Worm (Caenorhabditis elegans) whole organism, L1 larva: ENCODE results near the gene T07E3.4.

Source experiments
- C04F5.9 ChIP-seq: sonication (generic microtip); optimal IDR thresholded peaks from 2 replicates; lab custom pipeline; 2016; ENCODE audit warnings: missing genetic modification characterization, missing compliant biosample characterization
- C16A3.4 ChIP-seq: fragments of 150-350 bp; optimal IDR thresholded peaks from 2 replicates; lab custom pipeline; 2014; ENCODE audit warnings: missing biosample characterization, missing genetic modification characterization
- C34B4.2 ChIP-seq: sonication (generic microtip); optimal IDR thresholded peaks from 2 replicates; lab custom pipeline; 2017; ENCODE audit warnings: mild to moderate bottlenecking, missing genetic modification characterization, missing compliant biosample characterization
- aha-1 ChIP-seq: fragments of 150-350 bp; optimal IDR thresholded peaks from 2 replicates; lab custom pipeline; 2014; ENCODE audit warnings: missing biosample characterization, missing genetic modification characterization
- ama-1 ChIP-seq: fragments of 150-350 bp; optimal IDR thresholded peaks from 2 replicates; lab custom pipeline; 2014
- blmp-1 ChIP-seq: fragments of 150-350 bp; optimal IDR thresholded peaks from 2 replicates; lab custom pipeline; 2014; ENCODE audit warnings: missing biosample characterization, missing genetic modification characterization
- ceh-8 ChIP-seq: fragments of 200-800 bp; sonication (Bioruptor generic); optimal IDR thresholded peaks from 2 replicates; lab custom pipeline; 2018; ENCODE audit warnings: mild to moderate bottlenecking, missing genetic modification characterization, moderate library complexity, missing compliant biosample characterization
- ceh-82 ChIP-seq, 3 experiments: fragments of 150-350 bp in 1 of 3; sonication (generic microtip) in 2 of 3; optimal IDR thresholded peaks; 2 replicates each; lab custom pipeline; 2014 to 2017; ENCODE audit warnings: missing biosample characterization in 3 of 3, missing genetic modification characterization in 3 of 3
- ceh-88 ChIP-seq: fragments of 200-800 bp; sonication (Bioruptor generic); IDR thresholded peaks from 2 replicates; pipeline ENCODE4 v1.3.6; 2022; ENCODE audit warnings: missing genetic modification characterization, missing compliant biosample characterization
- ceh-90 ChIP-seq: sonication (generic microtip); optimal IDR thresholded peaks from 2 replicates; lab custom pipeline; 2016; ENCODE audit warnings: missing genetic modification characterization, missing compliant biosample characterization
- dpl-1 ChIP-seq, 3 experiments: fragments of 150-350 bp in 2 of 3; sonication (generic microtip) in 1 of 3; optimal IDR thresholded peaks; 2 replicates each; lab custom pipeline; 2014 to 2017; ENCODE audit warnings: missing biosample characterization in 3 of 3, missing genetic modification characterization in 3 of 3, missing genetic modification reagents in 3 of 3
- egl-13 ChIP-seq: sonication (generic microtip); optimal IDR thresholded peaks from 2 replicates; lab custom pipeline; 2016; ENCODE audit warnings: missing genotype, missing genetic modification reagents, missing genetic modification characterization, missing compliant biosample characterization
- egl-27 ChIP-seq, 2 experiments: fragments of 150-350 bp in 1 of 2; sonication (generic microtip); optimal IDR thresholded peaks; 3 replicates each; lab custom pipeline; 2017 to 2018; ENCODE audit warnings: missing biosample characterization in 2 of 2, missing genetic modification characterization in 2 of 2, missing genetic modification reagents in 2 of 2
- elt-2 ChIP-seq: sonication (generic microtip); optimal IDR thresholded peaks from 2 replicates; lab custom pipeline; 2016; ENCODE audit warnings: missing genetic modification characterization, mild to moderate bottlenecking, inconsistent platforms, missing compliant biosample characterization, missing genetic modification reagents
- elt-3 ChIP-seq, 6 experiments: fragments of 150-350 bp in 1 of 6; sonication (generic microtip); optimal IDR thresholded peaks; 2 replicates each; lab custom pipeline; 2017 to 2018; ENCODE audit warnings: missing biosample characterization in 6 of 6, missing genetic modification characterization in 6 of 6, inconsistent platforms in 1 of 6
- ets-5 ChIP-seq: fragments of 200-800 bp; sonication (Bioruptor generic); IDR thresholded peaks from 2 replicates; pipeline ENCODE4 v1.3.6; 2022; ENCODE audit warnings: missing genetic modification characterization, missing compliant biosample characterization
- fkh-10 ChIP-seq: sonication (generic microtip); optimal IDR thresholded peaks from 2 replicates; lab custom pipeline; 2017; ENCODE audit warnings: missing biosample characterization, missing genetic modification reagents, missing genetic modification characterization
- fkh-8 ChIP-seq: sonication (generic microtip); optimal IDR thresholded peaks from 2 replicates; lab custom pipeline; 2016; ENCODE audit warnings: mild to moderate bottlenecking, missing genetic modification characterization, missing compliant biosample characterization
- grh-1 ChIP-seq: fragments of 200-800 bp; sonication (Bioruptor generic); IDR thresholded peaks from 2 replicates; pipeline ENCODE4 v1.3.6; 2022; ENCODE audit warnings: missing genetic modification reagents, missing genetic modification characterization, missing compliant biosample characterization
- hlh-17 ChIP-seq: fragments of 200-800 bp; sonication (Bioruptor generic); optimal IDR thresholded peaks from 2 replicates; lab custom pipeline; 2018; ENCODE audit warnings: missing genetic modification characterization, mild to moderate bottlenecking, missing compliant biosample characterization, moderate library complexity, borderline replicate concordance
- hpl-2 ChIP-seq: fragments of 150-350 bp; optimal IDR thresholded peaks from 2 replicates; lab custom pipeline; 2014; ENCODE audit warnings: missing biosample characterization, missing genetic modification reagents, missing genetic modification characterization
- irx-1 ChIP-seq: sonication (generic microtip); optimal IDR thresholded peaks from 2 replicates; lab custom pipeline; 2016; ENCODE audit warnings: missing genetic modification characterization, missing compliant biosample characterization
- jun-1 ChIP-seq: fragments of 150-350 bp; optimal IDR thresholded peaks from 2 replicates; lab custom pipeline; 2014; ENCODE audit warnings: missing biosample characterization, missing genetic modification reagents, missing genetic modification characterization
- lin-35 ChIP-seq, 2 experiments: fragments of 150-350 bp; optimal IDR thresholded peaks; 2 replicates each; lab custom pipeline; 2014; ENCODE audit warnings: missing biosample characterization in 2 of 2, missing genetic modification characterization in 2 of 2, missing genetic modification reagents in 2 of 2
- mab-9 ChIP-seq: fragments of 200-800 bp; sonication (Bioruptor generic); IDR thresholded peaks from 2 replicates; pipeline ENCODE4 v1.3.6; 2022; ENCODE audit warnings: missing genetic modification reagents, missing genetic modification characterization, missing compliant biosample characterization
- nhr-12 ChIP-seq: sonication (generic microtip); optimal IDR thresholded peaks from 2 replicates; lab custom pipeline; 2017; ENCODE audit warnings: missing biosample characterization, missing genetic modification characterization
- nhr-20 ChIP-seq: sonication (generic microtip); optimal IDR thresholded peaks from 2 replicates; lab custom pipeline; 2016; ENCODE audit warnings: mild to moderate bottlenecking, missing genetic modification characterization, missing compliant biosample characterization
- nhr-237 ChIP-seq: fragments of 150-350 bp; optimal IDR thresholded peaks from 2 replicates; lab custom pipeline; 2014; ENCODE audit warnings: missing biosample characterization, missing genetic modification characterization
- nhr-71 ChIP-seq: sonication (generic microtip); optimal IDR thresholded peaks from 2 replicates; lab custom pipeline; 2016; ENCODE audit warnings: mild to moderate bottlenecking, missing genetic modification characterization, moderate library complexity, missing compliant biosample characterization
- nhr-84 ChIP-seq: sonication (generic microtip); optimal IDR thresholded peaks from 2 replicates; lab custom pipeline; 2017; ENCODE audit warnings: missing biosample characterization, missing genetic modification characterization
- pag-3 ChIP-seq: sonication (generic microtip); optimal IDR thresholded peaks from 2 replicates; lab custom pipeline; 2017; ENCODE audit warnings: missing genetic modification characterization, mild to moderate bottlenecking, missing compliant biosample characterization, antibody characterized with exemption, borderline replicate concordance; ENCODE audit not compliant: insufficient read depth
- skn-1 ChIP-seq: fragments of 150-350 bp; optimal IDR thresholded peaks from 2 replicates; lab custom pipeline; 2014; ENCODE audit warnings: missing biosample characterization, missing genetic modification characterization
- snpc-4 ChIP-seq: fragments of 150-350 bp; optimal IDR thresholded peaks from 2 replicates; lab custom pipeline; 2014; ENCODE audit warnings: missing biosample characterization, missing genetic modification characterization
- snu-23 ChIP-seq: sonication (generic microtip); optimal IDR thresholded peaks from 2 replicates; lab custom pipeline; 2016; ENCODE audit warnings: missing genetic modification characterization, missing compliant biosample characterization
- swsn-7 ChIP-seq: sonication (generic microtip); optimal IDR thresholded peaks from 2 replicates; lab custom pipeline; 2016; ENCODE audit warnings: missing genetic modification characterization, missing compliant biosample characterization
- tbx-2 ChIP-seq: sonication (generic microtip); optimal IDR thresholded peaks from 2 replicates; lab custom pipeline; 2016; ENCODE audit warnings: missing genetic modification characterization, missing compliant biosample characterization
- tlp-1 ChIP-seq: fragments of 150-350 bp; optimal IDR thresholded peaks from 2 replicates; lab custom pipeline; 2014; ENCODE audit warnings: missing biosample characterization, missing genetic modification characterization
- unc-62 ChIP-seq: fragments of 150-350 bp; optimal IDR thresholded peaks from 2 replicates; lab custom pipeline; 2014; ENCODE audit warnings: missing biosample characterization, missing genetic modification reagents, missing genetic modification characterization
- unc-98 ChIP-seq: fragments of 200-800 bp; sonication (Bioruptor generic); IDR thresholded peaks from 2 replicates; pipeline ENCODE4 v1.3.6; 2022; ENCODE audit warnings: missing genetic modification characterization, missing compliant biosample characterization
- vab-15 ChIP-seq: sonication (generic microtip); optimal IDR thresholded peaks from 2 replicates; lab custom pipeline; 2017; ENCODE audit warnings: missing genotype, mild to moderate bottlenecking, missing genetic modification characterization, missing compliant biosample characterization
- xbp-1 ChIP-seq: sonication (generic microtip); optimal IDR thresholded peaks from 2 replicates; lab custom pipeline; 2016; ENCODE audit warnings: missing genetic modification characterization, missing compliant biosample characterization
- zip-4 ChIP-seq: fragments of 200-800 bp; sonication (Bioruptor generic); optimal IDR thresholded peaks from 2 replicates; lab custom pipeline; 2018; ENCODE audit warnings: mild to moderate bottlenecking, missing genetic modification characterization, moderate library complexity, missing compliant biosample characterization

Gene T07E3.4

ce11 chrIII:6895166-6895565, 2.6 kb upstream of the T07E3.4 start (continued):
- TF ChIP-seq vab-15 (tag; lab: Kevin White, UChicago), result no peak
- TF ChIP-seq hlh-17 (GFP tag; lab: Kevin White, UChicago), result no peak
- peak in 2 of 3 experiments; percentile 10 to 11 for TF ChIP-seq ceh-82 (tag; optimal IDR thresholded peaks at IDR 0.05; lab: Kevin White, UChicago)
- TF ChIP-seq jun-1 (tag; lab: Kevin White, UChicago), result no peak
- TF ChIP-seq lin-35 (GFP tag; optimal IDR thresholded peaks at IDR 0.05; lab: Kevin White, UChicago), result peak; percentile 31 to 67
- no peak for TF ChIP-seq zip-4 (GFP tag; lab: Kevin White, UChicago)
- peak; percentile 28 for TF ChIP-seq hpl-2 (GFP tag; lab: Kevin White, UChicago)
- peak; percentile 29 for TF ChIP-seq skn-1 (tag; lab: Kevin White, UChicago)
- TF ChIP-seq C16A3.4 (tag; lab: Kevin White, UChicago), result no peak
- no peak for TF ChIP-seq fkh-8 (tag; lab: Kevin White, UChicago)
- no peak for TF ChIP-seq mab-9 (GFP tag; lab: Robert Waterston, UW)
- TF ChIP-seq xbp-1 (tag; lab: Kevin White, UChicago), result peak; percentile 14
- TF ChIP-seq C34B4.2, result no peak
- TF ChIP-seq irx-1, result no peak
- TF ChIP-seq egl-13 (tag; lab: Kevin White, UChicago), result no peak
- TF ChIP-seq C04F5.9 (tag; lab: Kevin White, UChicago), result no peak
- no peak for TF ChIP-seq ama-1 (lab: Kevin White, UChicago)
- no peak for TF ChIP-seq unc-62 (GFP tag; lab: Kevin White, UChicago)
- TF ChIP-seq fkh-10, result no peak
- no peak for TF ChIP-seq egl-27 (tag; optimal IDR thresholded peaks at IDR 0.05; lab: Kevin White, UChicago)
- TF ChIP-seq ets-5, result no peak
- TF ChIP-seq snu-23, result peak; percentile 86
- TF ChIP-seq pag-3 (tag; lab: Kevin White, UChicago), result no peak
- no peak for TF ChIP-seq aha-1 (tag; lab: Kevin White, UChicago)
- peak; percentile 93 for TF ChIP-seq nhr-71
- no peak for TF ChIP-seq nhr-237 (tag; lab: Kevin White, UChicago)
- TF ChIP-seq ceh-90 (tag; lab: Kevin White, UChicago), result no peak
- TF ChIP-seq nhr-84, result no peak
- no peak for TF ChIP-seq snpc-4 (tag; lab: Kevin White, UChicago)
- TF ChIP-seq tlp-1 (tag; lab: Kevin White, UChicago), result no peak
- TF ChIP-seq blmp-1 (tag; lab: Kevin White, UChicago), result peak; percentile 60
- TF ChIP-seq swsn-7 (tag; lab: Kevin White, UChicago), result peak; percentile 50
- peak; percentile 69 for TF ChIP-seq elt-2 (tag; lab: Kevin White, UChicago)
- peak; percentile 87 for TF ChIP-seq nhr-20 (tag; lab: Kevin White, UChicago)
- no peak for TF ChIP-seq nhr-12 (tag; lab: Kevin White, UChicago)
- peak; percentile 44; the same call in 1 of the 2 replicates for TF ChIP-seq grh-1 (GFP tag; lab: Robert Waterston, UW)
- TF ChIP-seq dpl-1 (GFP tag; optimal IDR thresholded peaks at IDR 0.05; lab: Kevin White, UChicago), result peak in 2 of 3 experiments; percentile 24 to 63
- TF ChIP-seq ceh-8 (GFP tag; lab: Kevin White, UChicago), result no peak
- no peak for TF ChIP-seq unc-98
- peak in 5 of 6 experiments; percentile 83 to 95 (median 91) for TF ChIP-seq elt-3 (tag; optimal IDR thresholded peaks at IDR 0.05; lab: Kevin White, UChicago)
- TF ChIP-seq tbx-2, result peak; percentile 77

DNA sequence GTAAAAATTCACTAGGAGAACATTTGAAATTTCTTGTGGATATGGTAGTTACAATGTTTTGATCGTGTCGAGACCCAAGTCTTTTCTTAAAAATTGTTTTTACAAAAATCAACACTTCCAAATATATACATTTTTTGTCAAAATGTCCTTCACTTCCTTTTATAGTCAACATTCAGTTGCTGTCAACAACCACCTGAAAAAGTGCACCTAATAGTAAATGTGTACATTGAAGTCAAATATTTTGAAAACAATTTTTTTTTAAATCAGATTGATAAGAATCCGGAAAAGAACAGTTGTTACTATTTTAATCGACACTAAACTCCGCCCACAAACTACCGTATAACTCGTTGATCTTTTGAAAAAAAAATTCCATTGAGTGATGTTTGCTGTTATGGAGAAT, 2.1 kb upstream of the T07E3.4 start:
- TF ChIP-seq jun-1 (tag; lab: Kevin White, UChicago) (no peak), ceh-88 (GFP tag; lab: Robert Waterston, UW) (no peak)
